Fruit fly (Drosophila melanogaster): ENCODE measurements around the gene Cda4.

Cda4 gene

dm6 chrX:22633806-22634434, 1.4 kb upstream of the Cda4 start (continued):
- no peak for TF ChIP-seq Stat92E (GFP tag; optimal IDR thresholded peaks at IDR 0.05)
- no peak for TF ChIP-seq CG1024 (GFP tag; IDR thresholded peaks at IDR 0.05)
- TF ChIP-seq CG9932 (GFP tag; IDR thresholded peaks at IDR 0.05), result no peak
- no peak for TF ChIP-seq ab (GFP tag; optimal IDR thresholded peaks at IDR 0.05)
- no peak for TF ChIP-seq CG17829 (tag; optimal IDR thresholded peaks at IDR 0.05)
- no peak for TF ChIP-seq CG11560 (tag; IDR thresholded peaks at IDR 0.05)
- no peak for TF ChIP-seq crp (GFP tag; optimal IDR thresholded peaks at IDR 0.05)
- no peak for TF ChIP-seq lbe (GFP tag; optimal IDR thresholded peaks at IDR 0.05)
- no peak for TF ChIP-seq CG7928 (GFP tag; optimal IDR thresholded peaks at IDR 0.05)
- no peak for TF ChIP-seq Ada2b (GFP tag; IDR thresholded peaks at IDR 0.05)
- TF ChIP-seq CG10654 (GFP tag; optimal IDR thresholded peaks at IDR 0.05), result no peak
- TF ChIP-seq CG14667 (GFP tag; IDR thresholded peaks at IDR 0.05), result no peak
- no peak for TF ChIP-seq CG2116 (GFP tag; optimal IDR thresholded peaks at IDR 0.05)
- no peak for TF ChIP-seq CG42726 (GFP tag; IDR thresholded peaks at IDR 0.05; ENCODE audit: partially characterized antibody)
- no peak for TF ChIP-seq Jarid2 (GFP tag; optimal IDR thresholded peaks at IDR 0.05)
- TF ChIP-seq dysf (GFP tag; IDR thresholded peaks at IDR 0.05), result no peak
- TF ChIP-seq CG8388 (GFP tag; optimal IDR thresholded peaks at IDR 0.05), result no peak
- TF ChIP-seq CG13123 (GFP tag; optimal IDR thresholded peaks at IDR 0.05), result no peak
- no peak for TF ChIP-seq en (GFP tag; optimal IDR thresholded peaks at IDR 0.05)
- TF ChIP-seq MESR4 (GFP tag; optimal IDR thresholded peaks at IDR 0.05), result no peak
- no peak for TF ChIP-seq hbn (GFP tag; IDR thresholded peaks at IDR 0.05; ENCODE audit: partially characterized antibody)
- no peak for TF ChIP-seq Mes4 (GFP tag; optimal IDR thresholded peaks at IDR 0.05)
- no peak for TF ChIP-seq chm (GFP tag; IDR thresholded peaks at IDR 0.05)
- TF ChIP-seq pfk (GFP tag; optimal IDR thresholded peaks at IDR 0.05), result no peak
- TF ChIP-seq kni (GFP tag; optimal IDR thresholded peaks at IDR 0.05), result peak; percentile 87
- TF ChIP-seq GATAe (GFP tag; conservative IDR thresholded peaks at IDR 0.05), result no peak
- TF ChIP-seq Nf-YC (tag; optimal IDR thresholded peaks at IDR 0.05), result peak; percentile 72
- no peak for TF ChIP-seq CG3847 (GFP tag; IDR thresholded peaks at IDR 0.05)
- no peak for TF ChIP-seq NC2β (GFP tag; optimal IDR thresholded peaks at IDR 0.05)
- no peak for TF ChIP-seq CG3726 (GFP tag; IDR thresholded peaks at IDR 0.05)
- no peak for TF ChIP-seq aop (GFP tag; IDR thresholded peaks at IDR 0.05)
- no peak for TF ChIP-seq CG43689 (GFP tag; IDR thresholded peaks at IDR 0.05)
- TF ChIP-seq pita (GFP tag; optimal IDR thresholded peaks at IDR 0.05), result no peak
- no peak for TF ChIP-seq Oaz (GFP tag; IDR thresholded peaks at IDR 0.05)
- TF ChIP-seq dati (GFP tag; IDR thresholded peaks at IDR 0.05), result no peak
- TF ChIP-seq crol (GFP tag; IDR thresholded peaks at IDR 0.05), result no peak
- no peak for TF ChIP-seq ssp (GFP tag; IDR thresholded peaks at IDR 0.05)
- TF ChIP-seq CG16815 (GFP tag; optimal IDR thresholded peaks at IDR 0.05), result no peak
- TF ChIP-seq CG12299 (tag; optimal IDR thresholded peaks at IDR 0.05), result no peak
- no peak for TF ChIP-seq vnd (GFP tag; IDR thresholded peaks at IDR 0.05; ENCODE audit: partially characterized antibody)
- TF ChIP-seq CG3995 (GFP tag; optimal IDR thresholded peaks at IDR 0.05), result no peak
- peak; percentile 74 for TF ChIP-seq Nf-YB (GFP tag; optimal IDR thresholded peaks at IDR 0.05)
- no peak for TF ChIP-seq CG30020 (tag; optimal IDR thresholded peaks at IDR 0.05)
- no peak for TF ChIP-seq ci (GFP tag; IDR thresholded peaks at IDR 0.05)
- no peak for TF ChIP-seq slbo (GFP tag; IDR thresholded peaks at IDR 0.05)

All from whole organism, embryonic.